Worm (Caenorhabditis elegans): Measurements from ENCODE around the gene Y55B1BR.8.
A peak's percentile ranks its signal among the peaks of the same experiment; 100 is the strongest.

The Y55B1BR.8 gene

ce11 chrIII:444101-444500, at the start of gene Y55B1BR.8:
Gene Y55B1BR.8, plus strand, starts transcription at chrIII:444401.
- TF ChIP-seq zag-1 (tag; optimal IDR thresholded peaks at IDR 0.05) (no peak), vab-15 (tag; optimal IDR thresholded peaks at IDR 0.05) (no peak), unc-86 (tag; optimal IDR thresholded peaks at IDR 0.05) (no peak), xbp-1 (tag; optimal IDR thresholded peaks at IDR 0.05) (no peak), ceh-8 (GFP tag; optimal IDR thresholded peaks at IDR 0.05) (peak; percentile 52), fkh-8 (tag; optimal IDR thresholded peaks at IDR 0.05) (peak; percentile 25)

DNA sequence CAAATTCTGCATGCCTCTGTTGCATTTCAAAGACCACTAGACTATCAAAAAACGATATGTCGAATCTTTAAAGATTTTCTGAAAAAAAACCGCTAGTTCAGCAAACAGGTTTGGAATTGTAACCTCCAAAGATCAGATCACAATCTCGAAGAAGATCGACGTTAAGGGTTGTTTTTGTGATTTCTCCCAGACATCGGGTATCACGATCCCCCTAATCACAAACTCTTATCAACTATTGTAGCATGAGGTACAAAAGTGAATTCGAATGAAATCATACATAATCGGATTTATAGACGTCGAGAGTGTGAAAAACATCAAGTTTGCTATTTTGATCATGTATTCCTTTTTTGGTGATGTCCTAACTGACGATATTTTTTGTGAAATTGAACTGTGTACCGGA, 43.3 kb upstream of the Y55B1BR.8 start:
- TF ChIP-seq grh-1 (GFP tag; IDR thresholded peaks at IDR 0.05) (0 out of 2 replicates have a peak, but pooled peaks have one; percentile 28), irx-1 (tag; optimal IDR thresholded peaks at IDR 0.05) (no peak), snu-23 (GFP tag; optimal IDR thresholded peaks at IDR 0.05) (peak; percentile 8), elt-3 (tag; optimal IDR thresholded peaks at IDR 0.05) (peak in 1 of 6 experiments; percentile 16), lir-3 (tag; optimal IDR thresholded peaks at IDR 0.05; ENCODE audit: poor library complexity) (no peak), ets-5 (GFP tag; IDR thresholded peaks at IDR 0.05) (no peak), zip-4 (GFP tag; optimal IDR thresholded peaks at IDR 0.05) (no peak), ceh-82 (tag; optimal IDR thresholded peaks at IDR 0.05) (no peak), ces-1 (GFP tag; optimal IDR thresholded peaks at IDR 0.05) (no peak), unc-86 (tag; optimal IDR thresholded peaks at IDR 0.05) (no peak), F16B12.6 (tag; optimal IDR thresholded peaks at IDR 0.05) (no peak), tlp-1 (tag; optimal IDR thresholded peaks at IDR 0.05) (no peak), blmp-1 (tag; optimal IDR thresholded peaks at IDR 0.05) (peak; percentile 10), lin-15B (tag; optimal IDR thresholded peaks at IDR 0.05) (no peak), fkh-8 (tag; optimal IDR thresholded peaks at IDR 0.05) (no peak), ztf-4 (tag; optimal IDR thresholded peaks at IDR 0.05) (no peak), sox-4 (tag; optimal IDR thresholded peaks at IDR 0.05) (no peak), fos-1 (tag; optimal IDR thresholded peaks at IDR 0.05) (no peak), nhr-85 (tag) (peak; percentile 88), nhr-20 (tag; optimal IDR thresholded peaks at IDR 0.05) (peak; percentile 19), fkh-10 (GFP tag; optimal IDR thresholded peaks at IDR 0.05) (no peak), xbp-1 (tag; optimal IDR thresholded peaks at IDR 0.05) (no peak), jun-1 (tag; optimal IDR thresholded peaks at IDR 0.05) (no peak), nhr-77 (tag; optimal IDR thresholded peaks at IDR 0.05) (no peak), egl-27 (tag; optimal IDR thresholded peaks at IDR 0.05) (no peak), nhr-71 (tag; optimal IDR thresholded peaks at IDR 0.05) (peak; percentile 5)

- no peak for TF ChIP-seq dpl-1 (GFP tag; optimal IDR thresholded peaks at IDR 0.05)
- TF ChIP-seq C34B4.2 (tag; optimal IDR thresholded peaks at IDR 0.05) = no peak
- TF ChIP-seq lin-35 (GFP tag; optimal IDR thresholded peaks at IDR 0.05) = peak in 1 of 2 experiments; percentile 63
- TF ChIP-seq nhr-71 (tag; optimal IDR thresholded peaks at IDR 0.05) = peak; percentile 37
- TF ChIP-seq snpc-4 (tag; optimal IDR thresholded peaks at IDR 0.05) = no peak
- TF ChIP-seq aly-2 (tag; optimal IDR thresholded peaks at IDR 0.05) = no peak
- peak in 1 of 2 experiments; percentile 49 for TF ChIP-seq mdl-1 (tag; optimal IDR thresholded peaks at IDR 0.05)
- no peak for TF ChIP-seq vab-15 (tag; optimal IDR thresholded peaks at IDR 0.05)
- TF ChIP-seq hlh-17 (GFP tag; optimal IDR thresholded peaks at IDR 0.05; ENCODE audit: borderline replicate concordance) = no peak
- peak in 1 of 6 experiments; percentile 63 for TF ChIP-seq elt-3 (tag; optimal IDR thresholded peaks at IDR 0.05)
- TF ChIP-seq lin-15B (tag; optimal IDR thresholded peaks at IDR 0.05) = no peak
- TF ChIP-seq sox-4 (tag; optimal IDR thresholded peaks at IDR 0.05) = no peak
- no peak for TF ChIP-seq alr-1 (tag; optimal IDR thresholded peaks at IDR 0.05; ENCODE audit: borderline replicate concordance)
- TF ChIP-seq nhr-19 (GFP tag; conservative IDR thresholded peaks at IDR 0.05) = no peak
- no peak for TF ChIP-seq ama-1 (optimal IDR thresholded peaks at IDR 0.05)
- no peak for TF ChIP-seq nhr-11 (tag; optimal IDR thresholded peaks at IDR 0.05)
- no peak for TF ChIP-seq ztf-11 (tag; optimal IDR thresholded peaks at IDR 0.05)
- no peak for TF ChIP-seq C16A3.4 (tag; optimal IDR thresholded peaks at IDR 0.05)
- peak; percentile 48 for TF ChIP-seq snu-23 (GFP tag; optimal IDR thresholded peaks at IDR 0.05)
- no peak for TF ChIP-seq lin-39 (tag; optimal IDR thresholded peaks at IDR 0.05)
- TF ChIP-seq nhr-20 (tag; optimal IDR thresholded peaks at IDR 0.05) = peak; percentile 48
- peak; percentile 64 for TF ChIP-seq nhr-85 (tag)
- TF ChIP-seq blmp-1 (tag; optimal IDR thresholded peaks at IDR 0.05) = peak; percentile 43
Observed at ce11 chrIII:402168-402813, 41.9 kb upstream of the Y55B1BR.8 start, which contains the start of the genes Y55B1BL.1 and Y55B1BL.2. Gene Y55B1BL.1, plus strand, starts transcription at chrIII:402384. Gene Y55B1BL.2, plus strand, starts transcription at chrIII:402763.
